Worm (Caenorhabditis elegans) whole organism, L1 larva: ENCODE measurements around the gene Y38F1A.4.

Source experiments
- egl-27 ChIP-seq, 2 experiments: fragments of 150-350 bp in 1 of 2; sonication (generic microtip); optimal IDR thresholded peaks; 3 replicates each; lab custom pipeline; 2017 to 2018; ENCODE audit warnings: missing biosample characterization in 2 of 2, missing genetic modification characterization in 2 of 2, missing genetic modification reagents in 2 of 2
- elt-3 ChIP-seq, 6 experiments: fragments of 150-350 bp in 1 of 6; sonication (generic microtip); optimal IDR thresholded peaks; 2 replicates each; lab custom pipeline; 2017 to 2018; ENCODE audit warnings: missing biosample characterization in 6 of 6, missing genetic modification characterization in 6 of 6, inconsistent platforms in 1 of 6
- lin-13 ChIP-seq: fragments of 150-350 bp; optimal IDR thresholded peaks from 2 replicates; lab custom pipeline; 2014; ENCODE audit warnings: missing biosample characterization, missing genetic modification reagents, missing genetic modification characterization
- nhr-237 ChIP-seq: fragments of 150-350 bp; optimal IDR thresholded peaks from 2 replicates; lab custom pipeline; 2014; ENCODE audit warnings: missing biosample characterization, missing genetic modification characterization
- skn-1 ChIP-seq: fragments of 150-350 bp; optimal IDR thresholded peaks from 2 replicates; lab custom pipeline; 2014; ENCODE audit warnings: missing biosample characterization, missing genetic modification characterization
- unc-86 ChIP-seq: sonication (generic microtip); optimal IDR thresholded peaks from 2 replicates; lab custom pipeline; 2016; ENCODE audit warnings: missing genetic modification characterization, missing compliant biosample characterization
- zag-1 ChIP-seq: fragments of 150-350 bp; optimal IDR thresholded peaks from 2 replicates; lab custom pipeline; 2014; ENCODE audit warnings: missing biosample characterization, missing genetic modification characterization

DNA sequence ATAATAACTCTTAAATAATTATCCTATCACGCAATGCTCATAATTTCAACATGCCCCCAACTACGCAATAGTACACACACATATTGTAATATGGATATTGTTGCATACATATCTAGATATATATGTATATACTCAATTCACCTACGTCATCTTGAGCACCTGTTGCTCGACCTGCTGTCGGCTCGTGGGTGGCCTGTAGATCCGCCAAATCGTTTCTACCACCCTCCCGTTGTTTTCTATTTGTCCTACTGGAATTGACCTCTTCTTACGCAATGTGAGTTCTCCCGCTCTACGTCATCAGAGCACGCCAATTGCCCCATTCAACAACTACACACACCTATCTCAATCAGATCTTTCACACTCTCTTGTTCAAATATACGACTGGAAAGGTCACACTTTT lies 16.3 kb upstream of the Y38F1A.4 start:
- TF ChIP-seq lin-13 (GFP tag; lab: Kevin White, UChicago) = no peak
- no peak for TF ChIP-seq unc-86 (tag; lab: Kevin White, UChicago)
- TF ChIP-seq skn-1 (tag; lab: Kevin White, UChicago) = no peak
- TF ChIP-seq egl-27 (tag; optimal IDR thresholded peaks at IDR 0.05; lab: Kevin White, UChicago) = no peak
- TF ChIP-seq nhr-237 = no peak
- TF ChIP-seq zag-1 = no peak
- no peak for TF ChIP-seq elt-3 (tag; optimal IDR thresholded peaks at IDR 0.05; lab: Kevin White, UChicago)
